Worm (Caenorhabditis elegans): ENCODE measurements around the gene skr-10.

skr-10 gene

DNA sequence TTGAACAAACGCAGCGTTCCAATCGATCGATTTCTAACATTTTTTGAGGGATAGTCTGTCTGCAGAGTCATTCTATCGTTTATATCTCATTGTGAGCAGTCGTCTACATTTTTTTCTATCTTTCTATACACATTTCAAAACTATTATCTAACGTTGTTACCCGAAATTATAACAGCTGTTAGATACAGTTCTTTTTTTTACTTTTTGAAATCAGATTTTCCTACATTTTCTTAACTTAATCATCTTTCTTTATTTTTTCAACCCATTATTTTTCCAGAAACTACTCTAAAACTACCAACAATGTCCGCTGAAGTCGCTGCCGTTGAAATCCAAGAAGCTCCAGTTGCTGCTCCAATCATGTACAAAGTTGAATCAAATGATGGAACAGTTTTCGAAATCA, at the start of gene skr-10:
Gene skr-10 (plus strand): TSS at position 301 of the 400 bp plus-strand sequence.
- TF ChIP-seq ZK185.1 (tag; optimal IDR thresholded peaks at IDR 0.05; ENCODE audit: poor library complexity, severe bottlenecking) (no peak), Y53F4B.3 (GFP tag; IDR thresholded peaks at IDR 0.05) (no peak)

- no peak for TF ChIP-seq F52B5.7 (tag; optimal IDR thresholded peaks at IDR 0.05)
- TF ChIP-seq ceh-100 (GFP tag; IDR thresholded peaks at IDR 0.05) = no peak
- TF ChIP-seq bed-2 (GFP tag; IDR thresholded peaks at IDR 0.05) = no peak
- TF ChIP-seq zim-3 (tag; optimal IDR thresholded peaks at IDR 0.05) = peak; percentile 83
- no peak for TF ChIP-seq F33H1.4 (GFP tag; IDR thresholded peaks at IDR 0.05)
- no peak for TF ChIP-seq D2030.7 (GFP tag; IDR thresholded peaks at IDR 0.05)
- no peak for TF ChIP-seq F22D6.2 (tag; optimal IDR thresholded peaks at IDR 0.05)
- TF ChIP-seq hmg-20 (GFP tag; IDR thresholded peaks at IDR 0.05) = no peak
- TF ChIP-seq cebp-2 (GFP tag; IDR thresholded peaks at IDR 0.05) = no peak
- TF ChIP-seq B0336.3 (GFP tag; IDR thresholded peaks at IDR 0.05) = no peak
- TF ChIP-seq mes-4 (tag; optimal IDR thresholded peaks at IDR 0.05) = no peak
- TF ChIP-seq let-607 (tag; optimal IDR thresholded peaks at IDR 0.05) = no peak
- no peak for TF ChIP-seq ztf-26 (tag; optimal IDR thresholded peaks at IDR 0.05)
- no peak for TF ChIP-seq rcor-1 (GFP tag; IDR thresholded peaks at IDR 0.05)
- no peak for TF ChIP-seq efl-1 (GFP tag; optimal IDR thresholded peaks at IDR 0.05)
- TF ChIP-seq snpc-4 (GFP tag; optimal IDR thresholded peaks at IDR 0.05) = no peak
- peak; percentile 9 to 66 (median 48) for TF ChIP-seq snpc-4 (tag; optimal IDR thresholded peaks at IDR 0.05)
- no peak for TF ChIP-seq lag-1 (GFP tag; IDR thresholded peaks at IDR 0.05)
- TF ChIP-seq ama-1 (optimal IDR thresholded peaks at IDR 0.05) = no peak
- TF ChIP-seq ama-1 (GFP tag; optimal IDR thresholded peaks at IDR 0.05) = no peak
- TF ChIP-seq athp-1 (tag; optimal IDR thresholded peaks at IDR 0.05) = no peak
- no peak for TF ChIP-seq attf-3 (GFP tag; conservative IDR thresholded peaks at IDR 0.05)
- TF ChIP-seq dpff-1 (tag; optimal IDR thresholded peaks at IDR 0.05) = peak; percentile 39
- TF ChIP-seq Y95B8A.8 (GFP tag; IDR thresholded peaks at IDR 0.05) = no peak
- TF ChIP-seq chd-7 (tag; optimal IDR thresholded peaks at IDR 0.05) = no peak
- TF ChIP-seq ceh-27 (GFP tag; optimal IDR thresholded peaks at IDR 0.05) = no peak
- no peak for TF ChIP-seq F49E8.2 (tag; optimal IDR thresholded peaks at IDR 0.05; ENCODE audit: insufficient read depth)
- TF ChIP-seq rpc-1 (optimal IDR thresholded peaks at IDR 0.05) = no peak
- TF ChIP-seq rpc-1 (tag; optimal IDR thresholded peaks at IDR 0.05) = no peak
- no peak for TF ChIP-seq die-1 (tag; optimal IDR thresholded peaks at IDR 0.05)
- TF ChIP-seq C06A6.2 (GFP tag; conservative IDR thresholded peaks at IDR 0.05) = no peak
- TF ChIP-seq hlh-12 (tag; optimal IDR thresholded peaks at IDR 0.05) = no peak
- no peak for TF ChIP-seq snpc-1.1 (tag; optimal IDR thresholded peaks at IDR 0.05; ENCODE audit: insufficient read depth)
- TF ChIP-seq lin-54 (GFP tag; optimal IDR thresholded peaks at IDR 0.05) = no peak
- TF ChIP-seq B0261.1 (tag; optimal IDR thresholded peaks at IDR 0.05) = no peak
- no peak for TF ChIP-seq Y53G8AR.9 (GFP tag; conservative IDR thresholded peaks at IDR 0.05)
- no peak for TF ChIP-seq unc-130 (GFP tag; optimal IDR thresholded peaks at IDR 0.05)
- TF ChIP-seq tbx-9 (tag; optimal IDR thresholded peaks at IDR 0.05; ENCODE audit: borderline replicate concordance) = no peak
- TF ChIP-seq egl-18 (GFP tag; IDR thresholded peaks at IDR 0.05) = no peak
- peak; percentile 56 for TF ChIP-seq T26A5.8 (tag; optimal IDR thresholded peaks at IDR 0.05)
- TF ChIP-seq nfya-2 (GFP tag; IDR thresholded peaks at IDR 0.05) = peak; percentile 6; the same call in 1 of the 2 replicates
- TF ChIP-seq ztf-28 (GFP tag; IDR thresholded peaks at IDR 0.05) = no peak
- no peak for TF ChIP-seq attf-5 (GFP tag; optimal IDR thresholded peaks at IDR 0.05)
- TF ChIP-seq nhr-27 (tag; optimal IDR thresholded peaks at IDR 0.05) = no peak
- TF ChIP-seq let-526 (GFP tag; IDR thresholded peaks at IDR 0.05) = no peak
- no peak for TF ChIP-seq ztf-18 (tag; optimal IDR thresholded peaks at IDR 0.05)
- no peak for TF ChIP-seq mcd-1 (GFP tag; IDR thresholded peaks at IDR 0.05)
Measured at ce11 chrIV:15900158-15900557, 46.4 kb upstream of the skr-10 start.
